Worm (Caenorhabditis elegans): Measurements from ENCODE around the gene slc-5A12.

ce11 chrIV:11901215-11901614 is 36.0 kb upstream of the slc-5A12 start:
- TF ChIP-seq him-1 (tag; optimal IDR thresholded peaks at IDR 0.05) (no peak), dao-5 (tag; optimal IDR thresholded peaks at IDR 0.05) (no peak), W03F9.2 (tag; optimal IDR thresholded peaks at IDR 0.05) (no peak)

Measured in whole organism, L4/young adult.